Worm (Caenorhabditis elegans) whole organism, mixed stage, embryonic: ENCODE measurements around the gene vars-1.

Source experiments
- bed-3 ChIP-seq: fragments of 200-800 bp; sonication (Bioruptor generic); optimal IDR thresholded peaks from 3 replicates; lab custom pipeline; 2018; ENCODE audit warnings: mild to moderate bottlenecking, missing genetic modification characterization, moderate library complexity, missing compliant biosample characterization
- blmp-1 ChIP-seq: fragments of 150-350 bp; optimal IDR thresholded peaks from 2 replicates; lab custom pipeline; 2014; ENCODE audit warnings: missing biosample characterization, missing genetic modification characterization
- ceh-39 ChIP-seq: fragments of 150-350 bp; optimal IDR thresholded peaks from 2 replicates; lab custom pipeline; 2014; ENCODE audit warnings: missing biosample characterization, missing genetic modification characterization
- ceh-43 ChIP-seq: fragments of 200-800 bp; sonication (Bioruptor generic); optimal IDR thresholded peaks from 2 replicates; lab custom pipeline; 2018; ENCODE audit warnings: mild to moderate bottlenecking, missing genetic modification characterization, moderate library complexity, missing compliant biosample characterization
- ceh-83 ChIP-seq: fragments of 200-800 bp; sonication (Bioruptor generic); optimal IDR thresholded peaks from 2 replicates; lab custom pipeline; 2018; ENCODE audit warnings: mild to moderate bottlenecking, missing genetic modification characterization, missing compliant biosample characterization
- ces-1 ChIP-seq: fragments of 150-350 bp; optimal IDR thresholded peaks from 2 replicates; lab custom pipeline; 2014; ENCODE audit warnings: missing biosample characterization, missing genetic modification reagents, missing genetic modification characterization
- cnd-1 ChIP-seq: fragments of 200-800 bp; sonication (Bioruptor generic); optimal IDR thresholded peaks from 2 replicates; lab custom pipeline; 2018; ENCODE audit warnings: mild to moderate bottlenecking, missing genetic modification characterization, missing compliant biosample characterization
- elt-3 ChIP-seq: fragments of 150-350 bp; optimal IDR thresholded peaks from 2 replicates; lab custom pipeline; 2014; ENCODE audit warnings: missing biosample characterization, missing genetic modification characterization
- flh-1 ChIP-seq: fragments of 200-800 bp; sonication (Bioruptor generic); optimal IDR thresholded peaks from 2 replicates; lab custom pipeline; 2018; ENCODE audit warnings: mild to moderate bottlenecking, missing genetic modification characterization, moderate library complexity, missing compliant biosample characterization
- ham-2 ChIP-seq: fragments of 200-800 bp; sonication (Bioruptor generic); optimal IDR thresholded peaks from 2 replicates; lab custom pipeline; 2018; ENCODE audit warnings: mild to moderate bottlenecking, missing genetic modification characterization, missing compliant biosample characterization
- hlh-1 ChIP-seq: fragments of 150-350 bp; optimal IDR thresholded peaks from 2 replicates; lab custom pipeline; 2014; ENCODE audit warnings: missing biosample characterization, missing genetic modification reagents, missing genetic modification characterization
- lin-13 ChIP-seq: fragments of 150-350 bp; optimal IDR thresholded peaks from 2 replicates; lab custom pipeline; 2014; ENCODE audit warnings: missing biosample characterization, missing genetic modification characterization
- lin-32 ChIP-seq: fragments of 200-800 bp; sonication (Bioruptor generic); optimal IDR thresholded peaks from 2 replicates; lab custom pipeline; 2018; ENCODE audit warnings: mild to moderate bottlenecking, missing genetic modification characterization, missing compliant biosample characterization
- lsy-2 ChIP-seq: fragments of 150-350 bp; optimal IDR thresholded peaks from 2 replicates; lab custom pipeline; 2014; ENCODE audit warnings: missing biosample characterization, missing genetic modification characterization
- mab-5 ChIP-seq: fragments of 150-350 bp; optimal IDR thresholded peaks from 2 replicates; lab custom pipeline; 2014; ENCODE audit warnings: missing biosample characterization, missing genetic modification characterization
- mep-1 ChIP-seq: fragments of 150-350 bp; optimal IDR thresholded peaks from 2 replicates; lab custom pipeline; 2017; ENCODE audit warnings: missing biosample characterization, missing genetic modification reagents, missing genetic modification characterization, inconsistent platforms
- mls-2 ChIP-seq: sonication (generic microtip); optimal IDR thresholded peaks from 2 replicates; lab custom pipeline; 2016; ENCODE audit warnings: mild to moderate bottlenecking, missing genetic modification characterization, moderate library complexity, missing compliant biosample characterization
- nhr-12 ChIP-seq: fragments of 150-350 bp; optimal IDR thresholded peaks from 2 replicates; lab custom pipeline; 2014; ENCODE audit warnings: missing biosample characterization, missing genetic modification characterization
- nhr-2 ChIP-seq: fragments of 150-350 bp; optimal IDR thresholded peaks from 2 replicates; lab custom pipeline; 2014; ENCODE audit warnings: missing biosample characterization, missing genetic modification characterization
- nhr-237 ChIP-seq: fragments of 150-350 bp; optimal IDR thresholded peaks from 2 replicates; lab custom pipeline; 2014; ENCODE audit warnings: missing biosample characterization, missing genetic modification characterization
- nhr-28 ChIP-seq: fragments of 150-350 bp; optimal IDR thresholded peaks from 2 replicates; lab custom pipeline; 2014; ENCODE audit warnings: missing biosample characterization, missing genetic modification characterization
- nhr-76 ChIP-seq: sonication (generic microtip); optimal IDR thresholded peaks from 2 replicates; lab custom pipeline; 2017; ENCODE audit warnings: missing biosample characterization, missing genetic modification characterization
- pha-4 ChIP-seq: fragments of 150-350 bp; optimal IDR thresholded peaks from 2 replicates; lab custom pipeline; 2018; ENCODE audit warnings: missing biosample characterization, missing genetic modification reagents, missing genetic modification characterization
- sem-2 ChIP-seq: fragments of 200-800 bp; sonication (Bioruptor generic); optimal IDR thresholded peaks from 2 replicates; lab custom pipeline; 2018; ENCODE audit warnings: mild to moderate bottlenecking, missing genetic modification characterization, missing compliant biosample characterization
- sptf-1 ChIP-seq: sonication (generic microtip); optimal IDR thresholded peaks from 2 replicates; lab custom pipeline; 2017; ENCODE audit warnings: mild to moderate bottlenecking, missing genetic modification characterization, moderate library complexity, missing compliant biosample characterization
- tbx-8 ChIP-seq: fragments of 200-800 bp; sonication (Bioruptor generic); optimal IDR thresholded peaks from 2 replicates; lab custom pipeline; 2018; ENCODE audit warnings: mild to moderate bottlenecking, missing genetic modification characterization, moderate library complexity, missing compliant biosample characterization
- unc-120 ChIP-seq: sonication (generic microtip); optimal IDR thresholded peaks from 2 replicates; lab custom pipeline; 2017; ENCODE audit warnings: missing genetic modification characterization, missing compliant biosample characterization; ENCODE audit not compliant: poor library complexity, severe bottlenecking
- unc-39 ChIP-seq: fragments of 150-350 bp; optimal IDR thresholded peaks from 2 replicates; lab custom pipeline; 2014; ENCODE audit warnings: missing biosample characterization, missing genetic modification characterization
- unc-62 ChIP-seq: fragments of 150-350 bp; optimal IDR thresholded peaks from 2 replicates; lab custom pipeline; 2014; ENCODE audit warnings: missing biosample characterization, missing genetic modification reagents, missing genetic modification characterization
- zip-8 ChIP-seq: fragments of 150-350 bp; optimal IDR thresholded peaks from 2 replicates; lab custom pipeline; 2014; ENCODE audit warnings: missing biosample characterization, missing genetic modification characterization

Gene vars-1

DNA sequence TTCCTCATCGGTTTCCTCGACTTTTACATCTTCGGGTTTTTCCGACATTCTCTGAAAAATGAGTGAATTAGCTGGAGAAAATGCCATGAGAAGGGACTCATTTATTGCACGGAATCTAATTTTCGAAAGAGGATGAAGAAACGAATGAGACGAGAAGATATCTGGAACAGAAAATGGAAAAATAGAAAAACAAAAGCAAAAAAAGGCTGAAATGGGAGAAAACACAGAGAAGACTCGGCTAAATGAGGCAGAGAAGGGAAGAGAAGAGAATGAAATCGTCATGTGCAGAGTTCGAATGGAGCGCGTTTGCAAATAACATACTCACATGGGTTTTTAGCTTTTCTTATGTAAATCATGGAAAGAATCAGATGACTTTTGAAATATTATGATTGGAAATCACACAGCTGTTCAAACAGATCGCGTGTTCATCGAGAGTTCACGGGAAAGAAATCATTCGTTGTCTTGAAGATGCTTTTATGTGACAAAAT lies 17.3 kb upstream of the vars-1 start, which contains the start of gene Y97E10AR.6:
Gene Y97E10AR.6 (minus strand): TSS at position 51 of the 488 bp plus-strand sequence.
- TF ChIP-seq nhr-12 (tag; lab: Kevin White, UChicago) (no peak), unc-120 (tag; lab: Kevin White, UChicago) (peak; percentile 28), lin-13 (no peak), nhr-28 (tag; lab: Kevin White, UChicago) (no peak), ces-1 (GFP tag; lab: Kevin White, UChicago) (peak; percentile 47), elt-3 (no peak)
- TF ChIP-seq, all 35 proteins: peak for 2

- no peak for TF ChIP-seq nhr-2
- no peak for TF ChIP-seq flh-1
- no peak for TF ChIP-seq zip-8
- TF ChIP-seq hlh-1 (tag; lab: Kevin White, UChicago) = no peak
- no peak for TF ChIP-seq blmp-1 (tag; lab: Kevin White, UChicago)
- no peak for TF ChIP-seq mab-5
- no peak for TF ChIP-seq mls-2 (tag; lab: Kevin White, UChicago)
Observed at ce11 chrV:8016928-8017327, 14.3 kb upstream of the vars-1 start, which contains the start of gene sptl-2. sptl-2 (plus strand) TSS chrV:8017207.

DNA sequence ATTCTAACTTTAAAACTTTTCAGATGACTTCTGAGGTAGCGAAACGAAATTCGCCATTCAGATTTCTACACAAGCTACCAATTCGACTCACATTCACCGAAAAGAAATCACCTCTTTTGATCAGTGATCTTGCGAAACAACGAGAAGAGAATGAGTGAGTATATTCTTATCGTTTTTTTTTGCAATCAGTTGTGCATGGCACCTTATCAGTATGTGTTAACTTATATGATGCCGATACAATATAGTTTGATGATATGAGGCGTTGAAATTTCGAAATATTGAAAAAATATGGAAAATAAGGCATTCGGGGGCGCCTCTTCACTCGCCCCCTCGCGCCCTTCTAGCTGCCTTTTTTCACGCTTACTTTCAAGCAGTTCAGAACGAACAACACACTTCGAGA lies 13.3 kb upstream of the vars-1 start:
- TF ChIP-seq unc-62 (GFP tag; lab: Kevin White, UChicago) (no peak), ces-1 (GFP tag; lab: Kevin White, UChicago) (no peak), nhr-2 (no peak), nhr-76 (tag; lab: Kevin White, UChicago) (no peak), cnd-1 (no peak), sem-2 (GFP tag; lab: Kevin White, UChicago) (no peak), bed-3 (GFP tag; lab: Kevin White, UChicago) (no peak), mls-2 (tag; lab: Kevin White, UChicago) (no peak), pha-4 (tag; lab: Kevin White, UChicago) (no peak), nhr-28 (tag; lab: Kevin White, UChicago) (no peak), mab-5 (no peak), ceh-39 (tag; lab: Kevin White, UChicago) (no peak), unc-39 (no peak), zip-8 (no peak)

ce11 chrV:8018919-8019318 lies 12.3 kb upstream of the vars-1 start:
- no peak for TF ChIP-seq unc-62 (GFP tag; lab: Kevin White, UChicago)
- TF ChIP-seq bed-3 (GFP tag; lab: Kevin White, UChicago) = no peak
- no peak for TF ChIP-seq zip-8
- no peak for TF ChIP-seq ces-1 (GFP tag; lab: Kevin White, UChicago)
- TF ChIP-seq nhr-237 = no peak
- no peak for TF ChIP-seq cnd-1
- TF ChIP-seq lin-32 (GFP tag; lab: Kevin White, UChicago) = no peak
- no peak for TF ChIP-seq lsy-2 (tag; lab: Kevin White, UChicago)

ce11 chrV:8019783-8020182 lies 11.4 kb upstream of the vars-1 start:
- TF ChIP-seq elt-3 (no peak), ceh-43 (GFP tag; lab: Kevin White, UChicago) (no peak)

ce11 chrV:8022040-8022439 lies 9.2 kb upstream of the vars-1 start, which contains the start of gene ech-3:
ech-3 (plus strand) TSS chrV:8022217.
- TF ChIP-seq zip-8 = no peak
- TF ChIP-seq lin-13 = no peak
- no peak for TF ChIP-seq unc-39
- no peak for TF ChIP-seq nhr-2
- TF ChIP-seq mab-5 = no peak
- TF ChIP-seq sptf-1 (tag; lab: Kevin White, UChicago) = no peak
- no peak for TF ChIP-seq hlh-1 (tag; lab: Kevin White, UChicago)
- TF ChIP-seq tbx-8 (GFP tag; lab: Kevin White, UChicago) = no peak
- TF ChIP-seq ham-2 (GFP tag; lab: Kevin White, UChicago) = no peak
- TF ChIP-seq flh-1 = no peak
- no peak for TF ChIP-seq mep-1
- no peak for TF ChIP-seq nhr-28 (tag; lab: Kevin White, UChicago)
- no peak for TF ChIP-seq ces-1 (GFP tag; lab: Kevin White, UChicago)
- no peak for TF ChIP-seq elt-3

DNA sequence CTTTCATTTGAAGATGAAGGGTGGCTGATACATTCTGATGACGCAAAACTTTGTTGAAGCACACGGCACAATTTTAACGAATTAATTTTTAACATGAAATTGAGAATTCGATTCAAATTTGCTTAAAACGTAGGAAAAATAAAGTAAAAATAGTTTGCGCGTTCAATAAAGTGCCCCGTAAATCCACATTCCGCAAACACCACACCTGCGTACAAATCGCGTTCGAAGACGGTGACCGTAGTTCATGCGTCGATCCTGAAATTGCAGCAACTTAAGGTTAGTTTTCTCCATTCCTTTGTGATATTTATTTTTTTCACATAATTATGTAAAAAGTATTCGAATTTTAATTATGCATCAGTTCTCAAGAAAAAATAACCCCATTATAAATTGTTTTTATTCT lies 6.5 kb upstream of the vars-1 start, which contains the start of gene F43H9.3:
Gene F43H9.3 (minus strand): TSS at position 189 of the 400 bp plus-strand sequence.
- TF ChIP-seq lsy-2 (tag; lab: Kevin White, UChicago) (peak; percentile 85), ceh-83 (GFP tag; lab: Kevin White, UChicago) (no peak)
